Worm (Caenorhabditis elegans) whole organism, young adult: ENCODE results near the gene fbxa-96.

Source experiments
- B0035.1 ChIP-seq: sonication (generic microtip); optimal IDR thresholded peaks from 2 replicates; lab custom pipeline; 2016; ENCODE audit warnings: missing genetic modification characterization, mild to moderate bottlenecking, missing compliant biosample characterization, missing genotype, missing genetic modification reagents
- B0336.3 ChIP-seq: fragments of 200-800 bp; sonication (Bioruptor generic); IDR thresholded peaks from 2 replicates; pipeline ENCODE4 v1.3.6; 2022; ENCODE audit warnings: missing genetic modification characterization, missing compliant biosample characterization
- F37B4.10 ChIP-seq: fragments of 200-800 bp; sonication (Bioruptor generic); IDR thresholded peaks from 2 replicates; pipeline ENCODE4 v1.3.6; 2022; ENCODE audit warnings: missing genetic modification characterization, missing compliant biosample characterization
- F55B11.4 ChIP-seq: sonication (generic microtip); optimal IDR thresholded peaks from 2 replicates; lab custom pipeline; 2016; ENCODE audit warnings: missing compliant biosample characterization, missing genetic modification characterization, borderline replicate concordance; ENCODE audit not compliant: insufficient read depth
- F57C9.4 ChIP-seq: sonication (generic microtip); optimal IDR thresholded peaks from 2 replicates; lab custom pipeline; 2017; ENCODE audit warnings: mild to moderate bottlenecking, missing genetic modification characterization, missing compliant biosample characterization
- K11D2.4 ChIP-seq: fragments of 200-800 bp; sonication (Bioruptor generic); IDR thresholded peaks from 2 replicates; pipeline ENCODE4 v1.3.6; 2022; ENCODE audit warnings: missing genetic modification reagents, missing genetic modification characterization, missing compliant biosample characterization
- T26A5.8 ChIP-seq: sonication (generic microtip); optimal IDR thresholded peaks from 2 replicates; lab custom pipeline; 2016; ENCODE audit warnings: missing genetic modification characterization, missing compliant biosample characterization
- Y79H2A.3 ChIP-seq: fragments of 200-800 bp; sonication (Bioruptor generic); conservative IDR thresholded peaks from 2 replicates; pipeline ENCODE4 v1.3.6; 2022; ENCODE audit warnings: missing genetic modification reagents, missing genetic modification characterization, missing compliant biosample characterization
- ZK185.1 ChIP-seq: sonication (generic microtip); optimal IDR thresholded peaks from 2 replicates; lab custom pipeline; 2016; ENCODE audit warnings: mild to moderate bottlenecking, missing genetic modification characterization, missing compliant biosample characterization; ENCODE audit not compliant: poor library complexity, severe bottlenecking
- akir-1 ChIP-seq: fragments of 200-800 bp; sonication (Bioruptor generic); optimal IDR thresholded peaks from 2 replicates; lab custom pipeline; 2018; ENCODE audit warnings: mild to moderate bottlenecking, missing genetic modification characterization, moderate library complexity, missing compliant biosample characterization
- ama-1 ChIP-seq, 3 experiments: fragments of 150-350 bp in 1 of 3; sonication (generic microtip) in 2 of 3; optimal IDR thresholded peaks; 2 replicates each; lab custom pipeline; 2014 to 2018; ENCODE audit warnings: missing biosample characterization in 2 of 3, missing genetic modification characterization in 2 of 3, missing genetic modification reagents in 2 of 3
- aptf-2 ChIP-seq: fragments of 200-800 bp; sonication (Bioruptor generic); conservative IDR thresholded peaks from 2 replicates; pipeline ENCODE4 v1.3.6; 2022; ENCODE audit warnings: missing genetic modification reagents, missing genetic modification characterization, missing compliant biosample characterization
- atf-7 ChIP-seq: sonication (generic microtip); optimal IDR thresholded peaks from 2 replicates; lab custom pipeline; 2017; ENCODE audit warnings: mild to moderate bottlenecking, missing genetic modification characterization, missing compliant biosample characterization
- attf-6 ChIP-seq: fragments of 200-800 bp; sonication (Bioruptor generic); IDR thresholded peaks from 2 replicates; pipeline ENCODE4 v1.3.6; 2022; ENCODE audit warnings: missing genetic modification reagents, missing genetic modification characterization, missing compliant biosample characterization
- ceh-100 ChIP-seq: fragments of 200-800 bp; sonication (Bioruptor generic); IDR thresholded peaks from 2 replicates; pipeline ENCODE4 v1.3.6; 2022; ENCODE audit warnings: missing genetic modification reagents, missing genetic modification characterization, missing compliant biosample characterization
- ceh-58 ChIP-seq: fragments of 200-800 bp; sonication (Bioruptor generic); IDR thresholded peaks from 2 replicates; pipeline ENCODE4 v1.3.6; 2022; ENCODE audit warnings: missing genetic modification characterization, missing compliant biosample characterization
- ceh-79 ChIP-seq: sonication (generic microtip); optimal IDR thresholded peaks from 2 replicates; lab custom pipeline; 2017; ENCODE audit warnings: mild to moderate bottlenecking, missing genetic modification characterization, missing compliant biosample characterization
- die-1 ChIP-seq: sonication (generic microtip); optimal IDR thresholded peaks from 2 replicates; lab custom pipeline; 2016; ENCODE audit warnings: missing genotype, mild to moderate bottlenecking, missing genetic modification characterization, missing compliant biosample characterization
- dox-1 ChIP-seq: fragments of 200-800 bp; sonication (Bioruptor generic); IDR thresholded peaks from 2 replicates; pipeline ENCODE4 v1.3.6; 2022; ENCODE audit warnings: missing genetic modification reagents, missing genetic modification characterization, missing compliant biosample characterization
- dpl-1 ChIP-seq: fragments of 150-350 bp; optimal IDR thresholded peaks from 2 replicates; lab custom pipeline; 2014; ENCODE audit warnings: missing biosample characterization, missing genetic modification reagents, missing genetic modification characterization
- egl-44 ChIP-seq: fragments of 200-800 bp; sonication (Bioruptor generic); IDR thresholded peaks from 2 replicates; pipeline ENCODE4 v1.3.6; 2022; ENCODE audit warnings: missing genetic modification reagents, missing genetic modification characterization, missing compliant biosample characterization
- egrh-3 ChIP-seq: fragments of 200-800 bp; sonication (Bioruptor generic); IDR thresholded peaks from 2 replicates; pipeline ENCODE4 v1.3.6; 2022; ENCODE audit warnings: missing genetic modification reagents, missing genetic modification characterization, missing compliant biosample characterization
- ets-4 ChIP-seq: fragments of 200-800 bp; sonication (Bioruptor generic); optimal IDR thresholded peaks from 2 replicates; lab custom pipeline; 2018; ENCODE audit warnings: mild to moderate bottlenecking, missing genetic modification characterization, missing compliant biosample characterization
- fkh-3 ChIP-seq: sonication (generic microtip); optimal IDR thresholded peaks from 2 replicates; lab custom pipeline; 2016; ENCODE audit warnings: mild to moderate bottlenecking, missing genetic modification characterization, missing compliant biosample characterization
- gei-17 ChIP-seq: fragments of 200-800 bp; sonication (Bioruptor generic); optimal IDR thresholded peaks from 2 replicates; lab custom pipeline; 2018; ENCODE audit warnings: mild to moderate bottlenecking, missing genetic modification characterization, missing compliant biosample characterization
- hmg-1.2 ChIP-seq: fragments of 200-800 bp; sonication (Bioruptor generic); IDR thresholded peaks from 2 replicates; pipeline ENCODE4 v1.3.6; 2022; ENCODE audit warnings: missing genetic modification reagents, missing genetic modification characterization, missing compliant biosample characterization
- hmg-20 ChIP-seq: fragments of 200-800 bp; sonication (Bioruptor generic); IDR thresholded peaks from 2 replicates; pipeline ENCODE4 v1.3.6; 2022; ENCODE audit warnings: missing genetic modification reagents, missing genetic modification characterization, missing compliant biosample characterization
- hrde-1 ChIP-seq: sonication (generic microtip); optimal IDR thresholded peaks from 2 replicates; lab custom pipeline; 2016; ENCODE audit warnings: missing genetic modification characterization, mild to moderate bottlenecking, missing compliant biosample characterization, moderate library complexity, missing genotype, missing genetic modification reagents, borderline replicate concordance
- let-526 ChIP-seq: fragments of 200-800 bp; sonication (Bioruptor generic); IDR thresholded peaks from 2 replicates; pipeline ENCODE4 v1.3.6; 2022; ENCODE audit warnings: missing genetic modification reagents, missing genetic modification characterization, missing compliant biosample characterization
- let-607 ChIP-seq, 2 experiments: fragments of 200-800 bp in 1 of 2; sonication (Bioruptor generic) in 1 of 2; sonication (generic microtip) in 1 of 2; optimal IDR thresholded peaks; 2 replicates each; lab custom pipeline; 2016 to 2018; ENCODE audit warnings: mild to moderate bottlenecking in 2 of 2, missing compliant biosample characterization in 2 of 2, missing genetic modification characterization in 2 of 2, moderate library complexity in 2 of 2, missing genotype in 1 of 2
- lin-35 ChIP-seq, 3 experiments: fragments of 150-350 bp in 2 of 3; sonication (generic microtip) in 1 of 3; optimal IDR thresholded peaks; 2 replicates each; lab custom pipeline; 2014 to 2018; ENCODE audit warnings: missing biosample characterization in 3 of 3, missing genetic modification characterization in 3 of 3, missing genetic modification reagents in 3 of 3
- lin-40 ChIP-seq: sonication (generic microtip); optimal IDR thresholded peaks from 2 replicates; lab custom pipeline; 2016; ENCODE audit warnings: missing genetic modification characterization, mild to moderate bottlenecking, missing compliant biosample characterization, missing genotype, missing genetic modification reagents
- lsl-1 ChIP-seq: fragments of 200-800 bp; sonication (Bioruptor generic); optimal IDR thresholded peaks from 2 replicates; lab custom pipeline; 2018; ENCODE audit warnings: mild to moderate bottlenecking, missing genetic modification characterization, moderate library complexity, missing compliant biosample characterization
- madf-10 ChIP-seq: sonication (generic microtip); optimal IDR thresholded peaks from 2 replicates; lab custom pipeline; 2016; ENCODE audit warnings: mild to moderate bottlenecking, missing genetic modification characterization, missing compliant biosample characterization
- madf-3 ChIP-seq: fragments of 200-800 bp; sonication (Bioruptor generic); IDR thresholded peaks from 2 replicates; pipeline ENCODE4 v1.3.6; 2022; ENCODE audit warnings: missing genetic modification reagents, missing genetic modification characterization, missing compliant biosample characterization
- madf-8 ChIP-seq: fragments of 200-800 bp; sonication (Bioruptor generic); conservative IDR thresholded peaks from 2 replicates; pipeline ENCODE4 v1.3.6; 2022; ENCODE audit warnings: missing genetic modification reagents, missing genetic modification characterization, missing compliant biosample characterization
- mel-28 ChIP-seq: sonication (generic microtip); optimal IDR thresholded peaks from 2 replicates; lab custom pipeline; 2016; ENCODE audit warnings: borderline replicate concordance, mild to moderate bottlenecking, missing genetic modification characterization, missing compliant biosample characterization
- nfya-1 ChIP-seq: sonication (generic microtip); optimal IDR thresholded peaks from 2 replicates; lab custom pipeline; 2017; ENCODE audit warnings: antibody characterized with exemption, missing compliant biosample characterization, missing genetic modification characterization, borderline replicate concordance; ENCODE audit not compliant: insufficient read depth
- nfya-2 ChIP-seq: fragments of 200-800 bp; sonication (Bioruptor generic); IDR thresholded peaks from 2 replicates; pipeline ENCODE4 v1.3.6; 2022; ENCODE audit warnings: missing genetic modification reagents, missing genetic modification characterization, missing compliant biosample characterization
- nfyb-1 ChIP-seq: fragments of 200-800 bp; sonication (Bioruptor generic); IDR thresholded peaks from 2 replicates; pipeline ENCODE4 v1.3.6; 2022; ENCODE audit warnings: missing genetic modification reagents, missing genetic modification characterization, missing compliant biosample characterization
- nhr-179 ChIP-seq: sonication (generic microtip); optimal IDR thresholded peaks from 2 replicates; lab custom pipeline; 2016; ENCODE audit warnings: mild to moderate bottlenecking, missing genetic modification characterization, missing compliant biosample characterization
- snpc-1.1 ChIP-seq: sonication (generic microtip); optimal IDR thresholded peaks from 2 replicates; lab custom pipeline; 2017; ENCODE audit warnings: missing genetic modification characterization, mild to moderate bottlenecking, missing compliant biosample characterization, antibody characterized with exemption, moderate library complexity, missing genotype, missing genetic modification reagents; ENCODE audit not compliant: insufficient read depth
- unc-130 ChIP-seq: sonication (generic microtip); optimal IDR thresholded peaks from 2 replicates; lab custom pipeline; 2016; ENCODE audit warnings: missing genetic modification reagents, missing genetic modification characterization, missing compliant biosample characterization
- unc-62 ChIP-seq: fragments of 150-350 bp; optimal IDR thresholded peaks from 2 replicates; lab custom pipeline; 2014; ENCODE audit warnings: missing biosample characterization, missing genetic modification reagents, missing genetic modification characterization
- xnd-1 ChIP-seq: sonication (generic microtip); optimal IDR thresholded peaks from 2 replicates; lab custom pipeline; 2016; ENCODE audit warnings: missing genotype, missing genetic modification reagents, missing genetic modification characterization, missing compliant biosample characterization
- zim-3 ChIP-seq: sonication (generic microtip); optimal IDR thresholded peaks from 2 replicates; lab custom pipeline; 2017; ENCODE audit warnings: mild to moderate bottlenecking, missing genetic modification characterization, moderate library complexity, missing compliant biosample characterization
- ztf-22 ChIP-seq: fragments of 200-800 bp; sonication (Bioruptor generic); optimal IDR thresholded peaks from 2 replicates; lab custom pipeline; 2018; ENCODE audit warnings: mild to moderate bottlenecking, missing genetic modification characterization, moderate library complexity, missing compliant biosample characterization
- ztf-26 ChIP-seq: sonication (generic microtip); optimal IDR thresholded peaks from 2 replicates; lab custom pipeline; 2017; ENCODE audit warnings: missing genetic modification characterization, missing compliant biosample characterization

Gene fbxa-96

ce11 chrX:15076042-15076565, 15.9 kb upstream of the fbxa-96 start, which contains the start of the genes H40L08.3 and H40L08.9:
TSS of gene H40L08.3 (minus strand) at chrX:15076092.
TSS of gene H40L08.9 (minus strand) at chrX:15076480.
- no peak for TF ChIP-seq F57C9.4
- TF ChIP-seq ceh-58 (GFP tag; lab: Robert Waterston, UW): no peak
- no peak for TF ChIP-seq attf-6 (GFP tag; lab: Robert Waterston, UW)
- TF ChIP-seq aptf-2: no peak
- TF ChIP-seq F55B11.4 (tag; lab: Kevin White, UChicago): no peak
- no peak for TF ChIP-seq snpc-1.1 (tag; lab: Kevin White, UChicago)
- TF ChIP-seq fkh-3 (tag; lab: Kevin White, UChicago): no peak
- no peak for TF ChIP-seq ets-4 (GFP tag; lab: Kevin White, UChicago)
- TF ChIP-seq zim-3 (tag; lab: Kevin White, UChicago): peak; percentile 42
- TF ChIP-seq B0035.1 (tag; lab: Kevin White, UChicago): no peak
- TF ChIP-seq lsl-1 (GFP tag; lab: Kevin White, UChicago): no peak
- no peak for TF ChIP-seq let-607 (tag; optimal IDR thresholded peaks at IDR 0.05; lab: Kevin White, UChicago)
- TF ChIP-seq atf-7 (tag; lab: Kevin White, UChicago): peak; percentile 6
- peak; percentile 77 for TF ChIP-seq ztf-26 (tag; lab: Kevin White, UChicago)
- no peak for TF ChIP-seq lin-40 (tag; lab: Kevin White, UChicago)
- peak; percentile 6 for TF ChIP-seq mel-28 (tag; lab: Kevin White, UChicago)
- no peak for TF ChIP-seq nhr-179
- no peak for TF ChIP-seq akir-1 (GFP tag; lab: Kevin White, UChicago)
- no peak for TF ChIP-seq madf-3 (GFP tag; lab: Robert Waterston, UW)
- TF ChIP-seq nfya-1 (tag; lab: Kevin White, UChicago): no peak
- TF ChIP-seq dox-1 (GFP tag; lab: Robert Waterston, UW): peak; percentile 42
- TF ChIP-seq Y79H2A.3 (GFP tag; lab: Robert Waterston, UW): no peak
- TF ChIP-seq F37B4.10 (GFP tag; lab: Robert Waterston, UW): no peak
- no peak for TF ChIP-seq K11D2.4 (GFP tag; lab: Robert Waterston, UW)
- TF ChIP-seq B0336.3 (GFP tag; lab: Robert Waterston, UW): no peak
- no peak for TF ChIP-seq egrh-3
- no peak for TF ChIP-seq lin-35 (GFP tag; optimal IDR thresholded peaks at IDR 0.05; lab: Kevin White, UChicago)
- TF ChIP-seq let-526 (GFP tag; lab: Robert Waterston, UW): no peak
- TF ChIP-seq gei-17 (GFP tag; lab: Kevin White, UChicago): peak; percentile 22
- no peak for TF ChIP-seq egl-44 (GFP tag; lab: Robert Waterston, UW)
- TF ChIP-seq madf-8 (GFP tag; lab: Robert Waterston, UW): no peak
- TF ChIP-seq ama-1 (optimal IDR thresholded peaks at IDR 0.05; lab: Kevin White, UChicago): peak; percentile 92
- no peak for TF ChIP-seq ama-1 (GFP tag; optimal IDR thresholded peaks at IDR 0.05; lab: Kevin White, UChicago)
- TF ChIP-seq madf-10 (tag; lab: Kevin White, UChicago): no peak
- no peak for TF ChIP-seq xnd-1 (tag; lab: Kevin White, UChicago)
- TF ChIP-seq die-1 (tag; lab: Kevin White, UChicago): no peak
- no peak for TF ChIP-seq dpl-1 (GFP tag; lab: Kevin White, UChicago)
- peak; percentile 22 for TF ChIP-seq ztf-22 (GFP tag; lab: Kevin White, UChicago)
- TF ChIP-seq hmg-20 (GFP tag; lab: Robert Waterston, UW): no peak
- TF ChIP-seq ZK185.1 (tag; lab: Kevin White, UChicago): no peak
- TF ChIP-seq hrde-1 (tag; lab: Kevin White, UChicago): no peak
- TF ChIP-seq unc-130 (GFP tag; lab: Kevin White, UChicago): no peak
- no peak for TF ChIP-seq unc-62
- TF ChIP-seq hmg-1.2 (GFP tag; lab: Robert Waterston, UW): no peak
- TF ChIP-seq nfyb-1 (GFP tag; lab: Robert Waterston, UW): peak; percentile 52
- TF ChIP-seq nfya-2 (GFP tag; lab: Robert Waterston, UW): 0 out of 2 replicates have a peak, but pooled peaks have one; percentile 51
- TF ChIP-seq ceh-100: no peak
- TF ChIP-seq ceh-79 (tag; lab: Kevin White, UChicago): no peak
- no peak for TF ChIP-seq T26A5.8
